Worm (Caenorhabditis elegans): ENCODE data around the gene B0035.21.

B0035.21 gene

DNA sequence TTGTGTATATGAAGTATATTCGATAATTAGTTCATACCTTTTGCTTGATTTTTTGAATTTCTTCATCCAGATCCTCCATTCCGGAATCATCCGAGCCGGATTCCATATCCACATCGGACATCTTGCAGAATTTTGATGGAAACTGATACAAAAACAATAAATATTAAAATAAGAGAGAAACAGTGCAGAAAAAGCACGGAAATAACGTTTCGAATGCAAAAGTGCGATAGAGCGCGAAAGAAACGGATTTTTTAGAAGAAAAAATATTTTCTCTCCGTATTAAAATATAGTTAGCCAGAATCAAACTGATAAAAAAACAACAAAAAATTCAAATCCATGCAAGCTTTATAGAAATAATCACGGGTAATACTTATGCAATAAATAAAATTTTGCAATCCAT lies 5.7 kb downstream of the B0035.21 start, which contains the start of gene sart-3:
Gene sart-3, minus strand, starts transcription at position 219 of the 400 bp plus-strand sequence.
- no peak for TF ChIP-seq fkh-10 (GFP tag; optimal IDR thresholded peaks at IDR 0.05)
- no peak for TF ChIP-seq nhr-102 (tag; optimal IDR thresholded peaks at IDR 0.05)
- TF ChIP-seq hlh-11 (tag; optimal IDR thresholded peaks at IDR 0.05), result no peak
- TF ChIP-seq lin-38 (GFP tag; IDR thresholded peaks at IDR 0.05), result peak; percentile 57
- no peak for TF ChIP-seq nhr-6 (tag; optimal IDR thresholded peaks at IDR 0.05)
- peak; percentile 33 for TF ChIP-seq mes-2 (tag; optimal IDR thresholded peaks at IDR 0.05; ENCODE audit: poor library complexity, severe bottlenecking)
- TF ChIP-seq nhr-11 (tag; optimal IDR thresholded peaks at IDR 0.05), result no peak
- TF ChIP-seq daf-16 (GFP tag; optimal IDR thresholded peaks at IDR 0.05), result no peak
- peak; percentile 1 for TF ChIP-seq daf-16 (tag; optimal IDR thresholded peaks at IDR 0.05)
- no peak for TF ChIP-seq dmd-8 (GFP tag; IDR thresholded peaks at IDR 0.05)
- TF ChIP-seq lsy-2 (tag; optimal IDR thresholded peaks at IDR 0.05), result no peak

DNA sequence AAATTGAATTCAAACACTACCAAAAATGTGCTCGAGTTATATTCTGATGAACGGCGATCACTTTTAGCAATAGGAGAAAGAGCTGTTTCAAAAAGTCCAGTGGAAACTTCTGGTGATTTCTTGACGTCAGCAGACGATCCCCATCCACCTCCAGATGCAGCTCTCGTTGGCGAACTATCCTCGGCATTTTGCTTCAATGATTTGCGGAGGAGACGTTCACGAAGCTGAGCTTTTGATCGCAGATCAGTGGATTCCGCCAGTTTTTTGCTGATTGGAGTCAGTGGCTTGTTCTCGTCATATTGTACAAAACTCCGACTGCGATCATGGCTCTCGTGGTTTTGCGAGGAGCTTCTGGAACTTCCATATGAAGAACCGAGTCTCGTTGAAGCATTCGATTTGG lies 9.1 kb downstream of the B0035.21 start:
- TF ChIP-seq tag-97 (GFP tag; IDR thresholded peaks at IDR 0.05) (no peak), unc-62 (GFP tag; optimal IDR thresholded peaks at IDR 0.05 in 1 of 2) (peak in 1 of 2 experiments; percentile 94), unc-62 (tag; optimal IDR thresholded peaks at IDR 0.05) (no peak), ceh-82 (tag; optimal IDR thresholded peaks at IDR 0.05) (no peak), lin-15B (tag; optimal IDR thresholded peaks at IDR 0.05) (no peak), ceh-20 (GFP tag; IDR thresholded peaks at IDR 0.05) (no peak), attf-4 (tag; optimal IDR thresholded peaks at IDR 0.05) (no peak), aha-1 (tag) (peak; percentile 45)

DNA sequence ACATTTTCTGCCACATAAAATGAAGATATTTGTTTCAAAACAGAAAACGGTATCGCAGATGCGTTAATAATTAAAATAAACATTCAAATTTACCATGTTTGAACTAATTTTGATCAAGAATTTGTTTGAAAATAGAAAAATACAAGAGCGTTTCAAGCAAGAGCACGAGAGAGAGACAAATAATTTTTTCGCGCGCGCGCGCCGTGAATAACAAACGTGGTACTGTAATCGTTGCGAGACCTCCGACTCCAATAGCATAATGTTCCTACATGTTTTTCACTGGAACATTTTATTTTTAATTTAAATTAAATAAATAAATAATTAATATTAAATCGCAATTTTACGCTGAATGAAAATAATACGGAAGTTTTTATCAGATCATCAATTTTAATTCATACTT lies 10.0 kb downstream of the B0035.21 start, which contains the start of gene F54E12.2:
Gene F54E12.2, minus strand, starts transcription at position 164 of the 400 bp plus-strand sequence.
- TF ChIP-seq nhr-237 (tag; optimal IDR thresholded peaks at IDR 0.05) (no peak), lin-38 (GFP tag; IDR thresholded peaks at IDR 0.05) (peak; percentile 67), Y48G9A.11 (GFP tag; IDR thresholded peaks at IDR 0.05) (peak; percentile 68; the same call in 1 of the 2 replicates), unc-130 (GFP tag; optimal IDR thresholded peaks at IDR 0.05) (peak; percentile 85), unc-39 (tag; optimal IDR thresholded peaks at IDR 0.05) (no peak), duxl-1 (tag; optimal IDR thresholded peaks at IDR 0.05; ENCODE audit: poor library complexity) (no peak), nhr-6 (tag; optimal IDR thresholded peaks at IDR 0.05) (no peak), F26F4.8 (GFP tag; conservative IDR thresholded peaks at IDR 0.05) (no peak)

DNA sequence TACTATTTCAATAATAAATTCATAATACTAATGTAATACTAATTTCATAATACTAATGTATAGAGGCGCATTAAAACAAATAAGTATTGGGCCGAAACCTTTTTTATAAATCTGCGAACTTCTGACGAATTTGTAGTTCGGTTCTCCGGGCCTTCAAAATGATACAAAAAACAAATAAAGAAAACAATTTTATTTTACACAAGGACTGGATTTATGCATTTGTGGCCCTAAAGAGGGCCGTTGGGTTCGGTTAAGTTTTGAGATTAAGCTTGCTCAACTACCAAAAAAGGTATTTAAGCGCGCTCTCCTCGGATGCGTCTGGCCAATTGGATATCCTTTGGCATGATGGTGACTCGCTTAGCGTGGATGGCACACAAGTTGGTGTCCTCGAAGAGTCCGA lies 10.5 kb downstream of the B0035.21 start:
- 0 out of 2 replicates have a peak, but pooled peaks have one; percentile 27 for TF ChIP-seq arid-1 (GFP tag; conservative IDR thresholded peaks at IDR 0.05)
- TF ChIP-seq lin-38 (GFP tag; IDR thresholded peaks at IDR 0.05), result peak; percentile 34; the same call in 1 of the 2 replicates
- 0 out of 2 replicates have a peak, but pooled peaks have one; percentile 44 for TF ChIP-seq dmd-8 (GFP tag; IDR thresholded peaks at IDR 0.05)
- TF ChIP-seq Y105C5A.15 (GFP tag; IDR thresholded peaks at IDR 0.05), result peak; percentile 56; the same call in 1 of the 2 replicates
- TF ChIP-seq snpc-1.2 (GFP tag; IDR thresholded peaks at IDR 0.05), result peak; percentile 61
- TF ChIP-seq Y48G9A.11 (GFP tag; IDR thresholded peaks at IDR 0.05), result peak; percentile 29; the same call in 1 of the 2 replicates

DNA sequence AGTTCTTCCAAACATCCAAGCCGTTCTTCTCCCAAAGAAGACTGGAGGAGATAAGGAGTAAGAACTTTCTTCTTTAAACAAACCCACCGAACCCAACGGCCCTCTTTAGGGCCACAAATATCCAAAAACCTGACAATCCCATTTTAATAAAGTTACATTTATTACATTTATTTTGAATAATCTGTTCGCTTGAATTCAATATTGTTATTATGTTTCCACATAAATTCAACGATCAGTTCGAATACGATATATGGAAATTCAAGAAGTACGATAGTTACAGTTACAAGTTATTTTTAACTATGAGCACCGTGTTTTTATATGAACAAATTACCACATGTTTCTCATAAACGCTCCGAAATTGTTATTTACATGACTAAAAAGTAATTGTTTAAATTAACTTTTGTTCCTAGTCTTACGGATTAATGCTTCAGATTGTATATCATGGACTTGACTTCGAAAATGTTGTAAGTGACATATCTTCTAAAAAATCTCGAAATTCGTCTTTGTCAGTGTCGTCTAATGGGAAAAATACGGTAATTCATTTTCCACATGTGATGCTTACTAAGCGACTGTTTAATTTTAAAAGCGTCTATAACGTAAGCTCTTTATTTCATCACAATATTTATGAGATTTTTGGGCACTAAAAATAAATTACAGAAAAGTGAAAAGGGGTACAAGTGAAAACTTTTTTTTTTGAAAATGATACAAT lies 13.8 kb downstream of the B0035.21 start:
- TF ChIP-seq lsy-2 (tag; optimal IDR thresholded peaks at IDR 0.05) (no peak), lin-15B (tag; optimal IDR thresholded peaks at IDR 0.05) (no peak), nhr-102 (tag; optimal IDR thresholded peaks at IDR 0.05) (no peak), dmd-6 (GFP tag; IDR thresholded peaks at IDR 0.05) (no peak), lin-1 (GFP tag; IDR thresholded peaks at IDR 0.05) (peak; percentile 28; the same call in 1 of the 2 replicates), lin-13 (GFP tag; optimal IDR thresholded peaks at IDR 0.05) (no peak), saeg-2 (GFP tag; IDR thresholded peaks at IDR 0.05) (no peak), ceh-82 (tag; optimal IDR thresholded peaks at IDR 0.05) (no peak), dmd-9 (GFP tag; IDR thresholded peaks at IDR 0.05) (no peak), zfp-2 (tag; optimal IDR thresholded peaks at IDR 0.05) (no peak), ceh-20 (GFP tag; IDR thresholded peaks at IDR 0.05) (no peak), nhr-42 (GFP tag; IDR thresholded peaks at IDR 0.05) (no peak), Y5F2A.4 (GFP tag; optimal IDR thresholded peaks at IDR 0.05) (no peak), lim-7 (GFP tag; IDR thresholded peaks at IDR 0.05) (0 out of 2 replicates have a peak, but pooled peaks have one; percentile 26), nhr-237 (tag; optimal IDR thresholded peaks at IDR 0.05) (no peak), egl-43 (GFP tag; IDR thresholded peaks at IDR 0.05) (no peak), madf-5 (GFP tag; IDR thresholded peaks at IDR 0.05) (no peak), fos-1 (tag; optimal IDR thresholded peaks at IDR 0.05) (no peak), pha-4 (GFP tag; IDR thresholded peaks at IDR 0.05) (peak; percentile 29; the same call in 1 of the 2 replicates), pha-4 (tag; optimal IDR thresholded peaks at IDR 0.05) (no peak), mxl-2 (GFP tag; conservative IDR thresholded peaks at IDR 0.05) (no peak)
